Fruit fly (Drosophila melanogaster): ENCODE results near the gene RpL35A.

RpL35A gene

DNA sequence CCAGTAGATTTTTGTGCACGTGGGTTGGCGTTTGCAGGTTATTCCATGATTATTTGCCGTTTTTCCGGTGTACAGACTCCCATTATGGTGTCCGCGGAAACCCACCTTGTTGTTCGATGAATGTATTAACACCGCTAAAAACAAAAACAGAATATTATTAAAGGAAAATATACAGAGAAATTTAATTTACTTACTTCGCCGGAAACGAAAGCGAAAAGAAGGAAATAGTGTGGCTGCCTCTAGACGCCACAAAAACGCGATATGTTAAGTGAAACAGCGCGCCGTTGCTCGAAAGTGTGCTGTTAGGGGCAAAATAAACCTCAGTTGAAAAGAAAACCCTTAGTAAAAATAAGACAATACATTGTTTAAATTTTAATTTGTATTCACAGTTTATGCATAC, at the start of gene RpL35A:
Gene RpL35A (minus strand): TSS at position 227 of the 400 bp plus-strand sequence.
- TF ChIP-seq CG11617 (GFP tag; optimal IDR thresholded peaks at IDR 0.05), result peak; percentile 86
- TF ChIP-seq Mnt (GFP tag; optimal IDR thresholded peaks at IDR 0.05), result peak; percentile 92
- peak; percentile 69 for TF ChIP-seq CG7045 (GFP tag; optimal IDR thresholded peaks at IDR 0.05)
- TF ChIP-seq pad (GFP tag; optimal IDR thresholded peaks at IDR 0.05), result peak; percentile 59
- peak; percentile 67 for TF ChIP-seq CG14711 (tag; optimal IDR thresholded peaks at IDR 0.05)
- TF ChIP-seq CG12768 (GFP tag; optimal IDR thresholded peaks at IDR 0.05), result peak; percentile 79
- TF ChIP-seq tj (GFP tag; optimal IDR thresholded peaks at IDR 0.05), result peak; percentile 52
- peak; percentile 51 for TF ChIP-seq cic (GFP tag; optimal IDR thresholded peaks at IDR 0.05)
- TF ChIP-seq Clk (GFP tag; optimal IDR thresholded peaks at IDR 0.05), result no peak
- TF ChIP-seq CG33017 (tag; optimal IDR thresholded peaks at IDR 0.05), result peak; percentile 83
- peak; percentile 85 for TF ChIP-seq bab1 (GFP tag; optimal IDR thresholded peaks at IDR 0.05)
- TF ChIP-seq CG1620 (GFP tag; optimal IDR thresholded peaks at IDR 0.05), result peak; percentile 73
- TF ChIP-seq CG5204 (GFP tag; optimal IDR thresholded peaks at IDR 0.05), result no peak
- peak; percentile 55 for TF ChIP-seq ovo (GFP tag; optimal IDR thresholded peaks at IDR 0.05)
- no peak for TF ChIP-seq cnc (optimal IDR thresholded peaks at IDR 0.05)
- TF ChIP-seq toe (GFP tag; optimal IDR thresholded peaks at IDR 0.05), result no peak
- TF ChIP-seq Hr96 (GFP tag; optimal IDR thresholded peaks at IDR 0.05), result peak; percentile 82
- peak; percentile 70 for TF ChIP-seq Crg-1 (GFP tag; optimal IDR thresholded peaks at IDR 0.05)
- TF ChIP-seq CG7101 (tag; optimal IDR thresholded peaks at IDR 0.05), result peak; percentile 85
- TF ChIP-seq kay (GFP tag; ENCODE audit: borderline replicate concordance), result no peak

DNA sequence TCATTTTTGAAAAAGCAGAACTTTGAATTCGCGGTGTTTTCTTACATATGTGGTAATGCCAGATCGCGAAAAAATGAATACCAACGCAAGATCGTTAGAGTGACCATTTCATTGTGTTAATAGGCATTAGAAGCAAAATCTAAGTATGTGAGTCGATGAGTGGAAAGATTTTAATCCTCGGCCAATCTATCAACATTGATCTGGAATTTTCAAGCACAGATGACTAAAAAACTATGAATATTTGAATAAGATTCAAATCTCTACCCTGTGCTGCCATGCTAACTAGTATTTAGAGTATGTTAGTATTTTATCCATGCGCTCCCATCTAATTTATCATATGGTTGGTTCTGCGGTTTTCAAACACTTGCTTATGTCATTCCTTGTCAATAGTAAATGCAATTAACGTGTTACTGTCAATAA, 49.7 kb upstream of the RpL35A start:
- no peak for TF ChIP-seq pad (GFP tag; optimal IDR thresholded peaks at IDR 0.05)
- no peak for TF ChIP-seq CG14711 (tag; optimal IDR thresholded peaks at IDR 0.05)
- no peak for TF ChIP-seq cnc (optimal IDR thresholded peaks at IDR 0.05)
- no peak for TF ChIP-seq CG33017 (tag; optimal IDR thresholded peaks at IDR 0.05)
- TF ChIP-seq Hr96 (GFP tag; optimal IDR thresholded peaks at IDR 0.05), result no peak
- TF ChIP-seq CG1620 (GFP tag; optimal IDR thresholded peaks at IDR 0.05), result no peak
- TF ChIP-seq kay (GFP tag; ENCODE audit: borderline replicate concordance), result no peak
- no peak for TF ChIP-seq Clk (GFP tag; optimal IDR thresholded peaks at IDR 0.05)
- TF ChIP-seq CG7101 (tag; optimal IDR thresholded peaks at IDR 0.05), result no peak
- no peak for TF ChIP-seq CG5204 (GFP tag; optimal IDR thresholded peaks at IDR 0.05)
- no peak for TF ChIP-seq Mnt (GFP tag; optimal IDR thresholded peaks at IDR 0.05)
- no peak for TF ChIP-seq ovo (GFP tag; optimal IDR thresholded peaks at IDR 0.05)
- no peak for TF ChIP-seq Crg-1 (GFP tag; optimal IDR thresholded peaks at IDR 0.05)
- TF ChIP-seq tj (GFP tag; optimal IDR thresholded peaks at IDR 0.05), result no peak

DNA sequence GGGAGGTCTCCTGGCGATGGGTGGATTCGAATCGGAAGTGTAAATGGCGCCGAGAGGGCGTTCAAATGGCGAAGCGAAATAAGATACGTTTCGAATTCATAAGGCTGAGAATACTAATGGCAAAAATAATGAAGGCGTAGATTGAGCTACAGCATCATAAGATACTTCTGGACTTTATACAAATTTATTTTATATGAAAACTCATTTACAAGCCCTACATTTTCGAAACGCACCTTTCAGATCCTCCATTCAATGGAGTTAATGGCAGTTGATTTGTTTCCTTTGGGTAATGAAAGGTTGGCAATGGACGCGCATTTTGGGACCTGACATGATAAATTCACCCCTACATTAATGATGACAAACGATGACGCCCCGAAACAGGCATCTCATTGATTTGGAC, 47.9 kb upstream of the RpL35A start:
- TF ChIP-seq CG5204 (GFP tag; optimal IDR thresholded peaks at IDR 0.05) (no peak), Hr96 (GFP tag; optimal IDR thresholded peaks at IDR 0.05) (no peak), pad (GFP tag; optimal IDR thresholded peaks at IDR 0.05) (no peak), Crg-1 (GFP tag; optimal IDR thresholded peaks at IDR 0.05) (no peak), CG1620 (GFP tag; optimal IDR thresholded peaks at IDR 0.05) (no peak), Clk (GFP tag; optimal IDR thresholded peaks at IDR 0.05) (no peak), cnc (optimal IDR thresholded peaks at IDR 0.05) (no peak), CG11617 (GFP tag; optimal IDR thresholded peaks at IDR 0.05) (no peak), CG7101 (tag; optimal IDR thresholded peaks at IDR 0.05) (no peak), bab1 (GFP tag; optimal IDR thresholded peaks at IDR 0.05) (no peak), CG14711 (tag; optimal IDR thresholded peaks at IDR 0.05) (no peak)

DNA sequence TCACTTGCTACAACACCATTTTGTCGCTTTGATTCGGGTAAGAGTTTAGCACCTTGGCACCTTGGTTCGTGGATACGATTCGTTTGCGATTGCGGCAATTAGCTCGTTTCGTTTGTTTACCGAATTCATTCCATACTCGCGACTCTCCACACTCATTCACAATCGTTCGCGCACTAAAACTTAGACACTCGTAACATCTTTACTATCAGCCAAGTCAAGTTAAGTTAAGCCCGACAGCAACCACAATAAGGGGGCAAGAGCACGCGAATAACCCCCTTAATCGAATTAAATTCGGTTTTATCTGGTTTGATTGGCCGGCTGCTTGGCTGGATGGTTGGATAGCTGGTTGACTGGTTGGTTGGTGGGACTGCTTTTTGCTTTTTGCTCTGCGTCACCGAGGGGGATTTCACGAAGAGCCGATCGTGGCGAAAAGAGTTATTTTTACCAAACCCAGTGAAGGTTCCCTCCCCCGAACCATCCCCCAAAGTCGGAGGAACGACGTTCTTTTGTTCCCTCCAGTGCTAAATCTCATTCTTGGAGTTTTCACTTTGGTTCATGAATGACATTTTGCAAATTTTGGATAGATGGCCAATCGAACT, 37.0 kb upstream of the RpL35A start:
- peak; percentile 6 for TF ChIP-seq CG12768 (GFP tag; optimal IDR thresholded peaks at IDR 0.05)
- TF ChIP-seq pad (GFP tag; optimal IDR thresholded peaks at IDR 0.05), result no peak
- TF ChIP-seq cic (GFP tag; optimal IDR thresholded peaks at IDR 0.05), result peak; percentile 53

DNA sequence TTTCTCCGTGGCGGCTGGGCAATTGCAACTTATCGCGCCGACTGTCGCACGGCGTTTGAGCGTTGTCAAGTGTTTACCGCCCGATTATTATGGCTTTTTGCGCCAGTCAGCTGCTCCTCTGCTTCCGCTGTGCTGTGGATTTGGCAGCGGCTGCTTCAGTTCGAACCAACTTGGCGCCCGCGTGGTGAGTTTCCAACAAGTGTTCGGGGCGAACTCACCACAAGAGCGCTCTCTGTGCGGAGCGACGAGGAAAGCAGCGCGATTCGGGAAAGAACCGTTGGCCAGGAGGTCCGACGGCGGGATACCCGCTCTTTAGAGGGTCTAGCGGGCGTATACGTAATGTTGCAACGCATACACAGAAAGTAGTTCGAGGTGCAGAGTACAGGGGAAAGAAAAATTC, 35.7 kb upstream of the RpL35A start, which contains the start of gene NKCC:
Gene NKCC (minus strand): TSS at position 57 of the 400 bp plus-strand sequence.
- TF ChIP-seq CG12768 (GFP tag; optimal IDR thresholded peaks at IDR 0.05) (no peak), tj (GFP tag; optimal IDR thresholded peaks at IDR 0.05) (no peak), kay (GFP tag; ENCODE audit: borderline replicate concordance) (no peak), Hr96 (GFP tag; optimal IDR thresholded peaks at IDR 0.05) (no peak), CG14711 (tag; optimal IDR thresholded peaks at IDR 0.05) (no peak), CG1620 (GFP tag; optimal IDR thresholded peaks at IDR 0.05) (no peak), CG7045 (GFP tag; optimal IDR thresholded peaks at IDR 0.05) (no peak)

DNA sequence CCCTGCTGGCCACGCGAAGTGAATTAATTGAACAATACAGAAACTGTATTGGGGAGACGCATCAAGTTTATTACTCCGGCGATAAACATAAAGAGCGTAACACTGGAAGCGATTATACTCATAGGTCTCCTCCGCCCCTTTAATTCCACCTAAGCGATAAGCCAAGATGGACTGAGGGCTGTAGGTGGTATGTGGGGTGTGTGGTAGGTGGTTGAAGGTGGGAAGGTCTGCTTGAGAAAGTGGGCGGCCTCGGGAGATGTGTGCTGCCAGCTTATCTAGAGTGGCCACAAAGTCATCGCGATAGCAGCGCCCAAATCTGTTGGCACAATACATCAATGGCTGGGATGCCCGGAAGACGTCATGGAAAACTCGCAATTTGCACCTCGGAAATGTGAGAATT, 30.7 kb upstream of the RpL35A start:
- TF ChIP-seq Mnt (GFP tag; optimal IDR thresholded peaks at IDR 0.05), result no peak
- no peak for TF ChIP-seq CG7045 (GFP tag; optimal IDR thresholded peaks at IDR 0.05)
- no peak for TF ChIP-seq cnc (optimal IDR thresholded peaks at IDR 0.05)
- TF ChIP-seq CG7101 (tag; optimal IDR thresholded peaks at IDR 0.05), result no peak
- TF ChIP-seq CG12768 (GFP tag; optimal IDR thresholded peaks at IDR 0.05), result no peak
- TF ChIP-seq toe (GFP tag; optimal IDR thresholded peaks at IDR 0.05), result no peak
- no peak for TF ChIP-seq CG33017 (tag; optimal IDR thresholded peaks at IDR 0.05)
- no peak for TF ChIP-seq Crg-1 (GFP tag; optimal IDR thresholded peaks at IDR 0.05)
- no peak for TF ChIP-seq CG11617 (GFP tag; optimal IDR thresholded peaks at IDR 0.05)
- no peak for TF ChIP-seq CG5204 (GFP tag; optimal IDR thresholded peaks at IDR 0.05)
- no peak for TF ChIP-seq Hr96 (GFP tag; optimal IDR thresholded peaks at IDR 0.05)
- TF ChIP-seq tj (GFP tag; optimal IDR thresholded peaks at IDR 0.05), result no peak

DNA sequence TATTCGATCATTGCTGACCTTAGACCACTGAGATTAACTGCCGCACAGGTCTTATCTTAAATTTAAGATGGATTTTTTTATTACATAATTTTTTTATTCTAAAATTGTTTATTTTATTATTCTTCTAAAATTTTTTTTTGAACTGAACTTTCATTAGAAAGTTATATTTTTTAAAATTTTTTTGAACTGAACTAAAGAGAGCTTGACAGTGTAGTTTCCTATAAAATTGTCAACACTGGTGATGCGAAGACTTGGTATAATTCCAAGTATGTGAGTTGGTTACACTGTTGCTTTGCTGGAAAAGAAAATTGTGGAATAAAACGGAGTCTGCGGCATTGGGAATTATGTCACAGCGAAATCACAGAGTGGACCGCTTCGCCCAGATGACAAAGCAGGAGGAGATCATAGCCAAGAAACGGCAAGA, 18.4 kb upstream of the RpL35A start, which contains the start of gene CG31550:
Gene CG31550 (plus strand): TSS at position 249 of the 424 bp plus-strand sequence.
- TF ChIP-seq CG1620 (GFP tag; optimal IDR thresholded peaks at IDR 0.05) (peak; percentile 68), pad (GFP tag; optimal IDR thresholded peaks at IDR 0.05) (peak; percentile 31), CG7101 (tag; optimal IDR thresholded peaks at IDR 0.05) (peak; percentile 70), CG14711 (tag; optimal IDR thresholded peaks at IDR 0.05) (peak; percentile 71), toe (GFP tag; optimal IDR thresholded peaks at IDR 0.05) (no peak), tj (GFP tag; optimal IDR thresholded peaks at IDR 0.05) (peak; percentile 8), CG33017 (tag; optimal IDR thresholded peaks at IDR 0.05) (peak; percentile 47), cnc (optimal IDR thresholded peaks at IDR 0.05) (no peak), Clk (GFP tag; optimal IDR thresholded peaks at IDR 0.05) (no peak), ovo (GFP tag; optimal IDR thresholded peaks at IDR 0.05) (no peak), CG11617 (GFP tag; optimal IDR thresholded peaks at IDR 0.05) (peak; percentile 53), CG7045 (GFP tag; optimal IDR thresholded peaks at IDR 0.05) (peak; percentile 46), Hr96 (GFP tag; optimal IDR thresholded peaks at IDR 0.05) (no peak), CG12768 (GFP tag; optimal IDR thresholded peaks at IDR 0.05) (peak; percentile 24), CG5204 (GFP tag; optimal IDR thresholded peaks at IDR 0.05) (peak; percentile 44), kay (GFP tag; ENCODE audit: borderline replicate concordance) (no peak), Mnt (GFP tag; optimal IDR thresholded peaks at IDR 0.05) (no peak), bab1 (GFP tag; optimal IDR thresholded peaks at IDR 0.05) (peak; percentile 27)

Measured in whole organism, adult.